Worm (Caenorhabditis elegans) whole organism, midembryonic: Measurements from ENCODE around the gene hmt-1.

Experiments
- T22C8.4 ChIP-seq: fragments of 200-800 bp; sonication (Bioruptor generic); IDR thresholded peaks from 2 replicates; pipeline ENCODE4 v1.3.6; 2022; ENCODE audit warnings: missing genetic modification characterization, missing compliant biosample characterization
- cog-1 ChIP-seq: sonication (generic microtip); optimal IDR thresholded peaks from 2 replicates; lab custom pipeline; 2016; ENCODE audit warnings: missing genetic modification characterization, missing compliant biosample characterization
- flt-1 ChIP-seq: fragments of 200-800 bp; sonication (Bioruptor generic); IDR thresholded peaks from 2 replicates; pipeline ENCODE4 v1.3.6; 2022; ENCODE audit warnings: missing genetic modification characterization, missing compliant biosample characterization
- klf-2 ChIP-seq: fragments of 200-800 bp; sonication (Bioruptor generic); conservative IDR thresholded peaks from 2 replicates; pipeline ENCODE4 v1.3.6; 2022; ENCODE audit warnings: missing genetic modification reagents, missing genetic modification characterization, missing compliant biosample characterization
- tab-1 ChIP-seq: fragments of 200-800 bp; sonication (Bioruptor generic); IDR thresholded peaks from 2 replicates; pipeline ENCODE4 v1.3.6; 2022; ENCODE audit warnings: missing genetic modification characterization, missing compliant biosample characterization

- TF ChIP-seq cog-1 = no peak
- TF ChIP-seq klf-2 (GFP tag; lab: Robert Waterston, UW) = no peak
- TF ChIP-seq tab-1 (GFP tag; lab: Robert Waterston, UW) = no peak
- TF ChIP-seq flt-1 (GFP tag; lab: Robert Waterston, UW) = no peak
- TF ChIP-seq T22C8.4 = no peak
Measured at ce11 chrIII:11149254-11149876, 49.6 kb upstream of the hmt-1 start.
